Worm (Caenorhabditis elegans): ENCODE measurements around the gene Y105C5A.13.
"Not testable (repeated sequence)": the region's sequence is repeated elsewhere in the genome, so short reads cannot be mapped to it uniquely, and the experiment has no call there.

Y105C5A.13 gene

DNA sequence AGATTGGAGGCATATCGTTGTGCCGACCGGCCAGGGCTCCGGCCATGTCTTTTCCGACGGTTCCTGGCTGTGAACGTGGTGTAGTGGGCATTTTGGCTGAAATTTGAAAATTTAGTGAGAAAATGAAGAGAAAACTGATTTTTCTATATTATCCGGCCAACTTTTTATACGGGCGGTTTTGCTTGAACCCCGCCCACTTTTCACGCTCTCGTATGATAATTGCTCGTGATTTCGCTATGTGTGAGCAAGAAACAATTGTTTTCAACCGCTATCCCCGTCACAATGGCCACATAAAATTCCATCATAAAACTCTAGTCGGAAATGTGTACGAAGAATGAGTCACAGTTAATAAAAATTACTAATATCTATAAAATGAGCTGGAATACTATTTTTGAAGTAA, 668 bp downstream of the Y105C5A.13 start, which contains the start of gene Y105C5A.12:
Gene Y105C5A.12, minus strand, starts transcription at position 101 of the 400 bp plus-strand sequence.
- not testable (repeated sequence) for TF ChIP-seq sptf-1 (tag; optimal IDR thresholded peaks at IDR 0.05); lin-13 (tag; optimal IDR thresholded peaks at IDR 0.05); ceh-43 (GFP tag; optimal IDR thresholded peaks at IDR 0.05)

DNA sequence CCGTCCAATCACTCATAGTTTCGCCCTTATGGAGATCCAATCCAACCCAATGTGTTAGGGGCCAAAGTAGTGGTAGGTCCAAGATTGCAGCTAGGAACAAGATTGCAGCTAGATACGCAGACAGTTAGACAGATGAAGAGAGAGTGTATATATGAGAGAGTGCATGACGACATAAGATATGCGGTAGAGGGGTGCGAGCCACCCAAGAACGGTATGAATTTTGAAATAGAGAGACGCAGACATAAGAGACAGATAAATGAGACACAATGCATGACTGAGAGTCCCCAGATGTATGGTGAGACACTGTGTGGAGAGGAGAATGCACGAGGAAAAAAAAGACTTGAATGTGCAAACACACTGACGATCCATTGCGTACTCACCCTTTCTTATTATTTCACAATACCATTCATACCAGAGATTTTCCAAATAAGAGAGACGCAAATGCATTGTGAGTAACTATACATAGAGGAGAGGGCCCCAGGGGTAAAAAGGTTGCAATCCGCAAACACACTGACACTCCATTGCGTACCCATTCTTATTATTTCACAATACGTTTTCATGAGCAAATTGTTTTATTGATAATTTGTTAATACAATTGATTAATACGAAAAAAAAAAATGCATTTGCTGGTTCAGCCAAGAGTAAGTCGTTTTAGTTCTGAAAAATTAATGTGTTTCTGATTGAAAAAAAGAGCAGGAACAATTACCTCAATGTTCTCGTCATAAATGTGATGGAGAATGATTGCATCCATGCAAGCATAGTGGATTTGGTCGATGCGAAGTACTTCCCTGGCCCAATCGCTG, 5.6 kb downstream of the Y105C5A.13 start, which contains the start of the genes Y105C5A.1268 and Y105C5A.1272:
Gene Y105C5A.1268, minus strand, starts transcription at position 51 of the 803 bp plus-strand sequence.
Gene Y105C5A.1272, plus strand, starts transcription at position 575 of the 803 bp plus-strand sequence.
- TF ChIP-seq ceh-39 (tag; optimal IDR thresholded peaks at IDR 0.05) (peak; percentile 2), unc-120 (tag; optimal IDR thresholded peaks at IDR 0.05; ENCODE audit: poor library complexity, severe bottlenecking) (peak; percentile 96), elt-1 (tag; optimal IDR thresholded peaks at IDR 0.05; ENCODE audit: borderline replicate concordance, insufficient read depth) (peak; percentile 5), unc-62 (GFP tag; optimal IDR thresholded peaks at IDR 0.05) (peak; percentile 2), mep-1 (tag; optimal IDR thresholded peaks at IDR 0.05) (peak; percentile 55), ces-1 (GFP tag; optimal IDR thresholded peaks at IDR 0.05) (peak; percentile 90), ham-2 (GFP tag; optimal IDR thresholded peaks at IDR 0.05) (peak; percentile 65), nhr-2 (tag; optimal IDR thresholded peaks at IDR 0.05) (peak; percentile 20), drap-1 (GFP tag; optimal IDR thresholded peaks at IDR 0.05) (peak; percentile 41), pha-4 (tag; optimal IDR thresholded peaks at IDR 0.05) (peak; percentile 16), lsy-2 (tag; optimal IDR thresholded peaks at IDR 0.05) (peak; percentile 75), lin-13 (tag; optimal IDR thresholded peaks at IDR 0.05) (peak; percentile 67), nhr-237 (tag; optimal IDR thresholded peaks at IDR 0.05) (peak; percentile 37), ceh-43 (GFP tag; optimal IDR thresholded peaks at IDR 0.05) (peak; percentile 17), hlh-1 (tag; optimal IDR thresholded peaks at IDR 0.05) (peak; percentile 45), mls-2 (tag; optimal IDR thresholded peaks at IDR 0.05) (peak; percentile 30), cnd-1 (tag; optimal IDR thresholded peaks at IDR 0.05) (peak; percentile 27)

DNA sequence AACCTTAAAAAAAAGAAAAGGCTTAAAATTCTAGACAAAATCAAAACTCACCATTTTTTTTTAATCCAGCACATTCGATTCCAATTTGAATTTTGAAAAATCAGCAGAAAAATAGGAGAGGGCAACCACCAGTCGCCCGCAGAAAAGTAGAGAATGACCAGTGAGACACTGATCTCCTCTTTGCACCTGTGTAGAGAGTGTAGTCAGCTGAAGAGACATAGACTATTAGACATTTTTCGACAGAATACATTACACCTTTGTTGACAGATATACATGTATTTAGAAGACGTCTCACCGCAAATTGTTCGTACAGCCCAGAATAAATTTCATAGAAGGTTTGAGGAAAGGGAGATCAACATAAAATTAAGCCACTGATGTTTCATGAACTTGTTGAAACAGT, 7.2 kb downstream of the Y105C5A.13 start:
- TF ChIP-seq sem-2 (GFP tag; optimal IDR thresholded peaks at IDR 0.05) (no peak), nhr-2 (tag; optimal IDR thresholded peaks at IDR 0.05) (peak; percentile 12), zip-8 (tag; optimal IDR thresholded peaks at IDR 0.05) (no peak), unc-62 (GFP tag; optimal IDR thresholded peaks at IDR 0.05) (peak; percentile 16), nhr-76 (tag; optimal IDR thresholded peaks at IDR 0.05) (no peak)

DNA sequence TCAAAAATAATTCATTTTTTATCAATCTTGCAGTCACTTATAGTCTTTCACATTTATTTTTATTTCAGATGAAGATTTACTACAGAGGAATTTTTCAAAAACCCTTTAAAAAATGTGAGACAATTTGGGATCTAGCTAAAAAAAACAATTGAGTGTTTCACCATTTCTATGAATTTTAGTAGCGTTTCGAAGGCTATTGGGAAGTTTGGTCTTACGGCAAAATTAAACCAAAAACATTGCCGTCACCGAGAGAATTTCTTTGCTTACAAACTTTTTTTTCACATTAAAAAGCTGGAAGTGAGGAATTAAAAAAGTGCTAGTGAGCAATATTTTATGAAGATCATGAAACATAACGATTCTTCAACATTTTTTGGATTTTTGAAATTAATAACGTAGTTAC, 17.4 kb downstream of the Y105C5A.13 start:
- TF ChIP-seq drap-1 (GFP tag; optimal IDR thresholded peaks at IDR 0.05) (no peak), elt-3 (tag; optimal IDR thresholded peaks at IDR 0.05) (no peak), ceh-83 (GFP tag; optimal IDR thresholded peaks at IDR 0.05) (no peak), unc-62 (GFP tag; optimal IDR thresholded peaks at IDR 0.05) (no peak), nhr-2 (tag; optimal IDR thresholded peaks at IDR 0.05) (no peak)

ce11 chrIV:15672994-15673393, 32.0 kb downstream of the Y105C5A.13 start:
- no peak for TF ChIP-seq nhr-28 (tag; optimal IDR thresholded peaks at IDR 0.05)

- TF ChIP-seq tbx-8 (GFP tag; optimal IDR thresholded peaks at IDR 0.05); zip-8 (tag; optimal IDR thresholded peaks at IDR 0.05); blmp-1 (tag; optimal IDR thresholded peaks at IDR 0.05): not testable (repeated sequence)
Measured at ce11 chrIV:15681445-15681844, 40.4 kb downstream of the Y105C5A.13 start, which contains the start of gene Y105C5A.26. Y105C5A.26 (minus strand) TSS chrIV:15681545.

- TF ChIP-seq tbx-8 (GFP tag; optimal IDR thresholded peaks at IDR 0.05), result no peak
- TF ChIP-seq sem-2 (GFP tag; optimal IDR thresholded peaks at IDR 0.05), result no peak
- no peak for TF ChIP-seq drap-1 (GFP tag; optimal IDR thresholded peaks at IDR 0.05)
- TF ChIP-seq unc-62 (GFP tag; optimal IDR thresholded peaks at IDR 0.05), result no peak
- TF ChIP-seq hlh-1 (tag; optimal IDR thresholded peaks at IDR 0.05), result no peak
- TF ChIP-seq cnd-1 (tag; optimal IDR thresholded peaks at IDR 0.05), result no peak
- TF ChIP-seq unc-39 (tag; optimal IDR thresholded peaks at IDR 0.05), result no peak
- no peak for TF ChIP-seq lin-13 (tag; optimal IDR thresholded peaks at IDR 0.05)
- no peak for TF ChIP-seq mep-1 (tag; optimal IDR thresholded peaks at IDR 0.05)
- no peak for TF ChIP-seq mls-2 (tag; optimal IDR thresholded peaks at IDR 0.05)
- TF ChIP-seq ham-2 (GFP tag; optimal IDR thresholded peaks at IDR 0.05), result no peak
- no peak for TF ChIP-seq snpc-4 (tag; optimal IDR thresholded peaks at IDR 0.05)
- TF ChIP-seq pha-4 (tag; optimal IDR thresholded peaks at IDR 0.05), result no peak
- no peak for TF ChIP-seq unc-120 (tag; optimal IDR thresholded peaks at IDR 0.05; ENCODE audit: poor library complexity, severe bottlenecking)
- TF ChIP-seq lsy-2 (tag; optimal IDR thresholded peaks at IDR 0.05), result no peak
- no peak for TF ChIP-seq ces-1 (GFP tag; optimal IDR thresholded peaks at IDR 0.05)
Measured at ce11 chrIV:15684521-15684920, 43.5 kb downstream of the Y105C5A.13 start.

All from whole organism, mixed stage, embryonic.